Worm (Caenorhabditis elegans) whole organism, L4 larva: ENCODE data around the gene sqv-4.

ENCODE experiments used
- F26F4.8 ChIP-seq: fragments of 200-800 bp; sonication (Bioruptor generic); conservative IDR thresholded peaks from 2 replicates; pipeline ENCODE4 v1.3.6; 2022; ENCODE audit warnings: missing genetic modification characterization, missing compliant biosample characterization
- F49E8.2 ChIP-seq: sonication (generic microtip); optimal IDR thresholded peaks from 2 replicates; lab custom pipeline; 2016; ENCODE audit warnings: missing compliant biosample characterization, mild to moderate bottlenecking, missing genetic modification characterization, borderline replicate concordance
- arid-1 ChIP-seq: fragments of 200-800 bp; sonication (Bioruptor generic); conservative IDR thresholded peaks from 2 replicates; pipeline ENCODE4 v1.3.6; 2022; ENCODE audit warnings: missing genetic modification reagents, missing genetic modification characterization, missing compliant biosample characterization
- ceh-32 ChIP-seq: sonication (generic microtip); optimal IDR thresholded peaks from 2 replicates; lab custom pipeline; 2016; ENCODE audit warnings: mild to moderate bottlenecking, missing genetic modification characterization, missing compliant biosample characterization; ENCODE audit not compliant: poor library complexity
- ceh-82 ChIP-seq: sonication (generic microtip); optimal IDR thresholded peaks from 2 replicates; lab custom pipeline; 2017; ENCODE audit warnings: missing biosample characterization, missing genetic modification characterization
- cey-2 ChIP-seq: sonication (generic microtip); optimal IDR thresholded peaks from 3 replicates; lab custom pipeline; 2017; ENCODE audit warnings: missing genetic modification characterization, mild to moderate bottlenecking, missing compliant biosample characterization, antibody characterized with exemption, borderline replicate concordance; ENCODE audit not compliant: insufficient read depth
- daf-12 ChIP-seq: fragments of 150-350 bp; optimal IDR thresholded peaks from 2 replicates; lab custom pipeline; 2014; ENCODE audit warnings: missing biosample characterization, missing genetic modification reagents, missing genetic modification characterization
- daf-19 ChIP-seq: fragments of 200-800 bp; sonication (Bioruptor generic); conservative IDR thresholded peaks from 2 replicates; pipeline ENCODE4 v1.3.6; 2022; ENCODE audit warnings: missing genetic modification characterization, missing compliant biosample characterization
- dpl-1 ChIP-seq: fragments of 150-350 bp; optimal IDR thresholded peaks from 2 replicates; lab custom pipeline; 2014; ENCODE audit warnings: missing biosample characterization, missing genetic modification reagents, missing genetic modification characterization
- duxl-1 ChIP-seq: sonication (generic microtip); optimal IDR thresholded peaks from 2 replicates; lab custom pipeline; 2016; ENCODE audit warnings: mild to moderate bottlenecking, missing genetic modification characterization, moderate library complexity, missing compliant biosample characterization; ENCODE audit not compliant: poor library complexity
- egl-27 ChIP-seq: sonication (generic microtip); optimal IDR thresholded peaks from 3 replicates; lab custom pipeline; 2017; ENCODE audit warnings: missing biosample characterization, missing genetic modification reagents, missing genetic modification characterization
- hlh-30 ChIP-seq: sonication (generic microtip); optimal IDR thresholded peaks from 2 replicates; lab custom pipeline; 2017; ENCODE audit warnings: antibody characterized with exemption, mild to moderate bottlenecking, missing genetic modification characterization, missing compliant biosample characterization; ENCODE audit not compliant: insufficient read depth
- hmg-1.1 ChIP-seq: fragments of 200-800 bp; sonication (Bioruptor generic); IDR thresholded peaks from 2 replicates; pipeline ENCODE4 v1.3.6; 2022; ENCODE audit warnings: missing genetic modification reagents, missing genetic modification characterization, missing compliant biosample characterization
- lim-7 ChIP-seq: fragments of 200-800 bp; sonication (Bioruptor generic); IDR thresholded peaks from 2 replicates; pipeline ENCODE4 v1.3.6; 2022; ENCODE audit warnings: missing genetic modification characterization, missing compliant biosample characterization
- lin-1 ChIP-seq: fragments of 200-800 bp; sonication (Bioruptor generic); IDR thresholded peaks from 2 replicates; pipeline ENCODE4 v1.3.6; 2022; ENCODE audit warnings: missing genetic modification reagents, missing genetic modification characterization, missing compliant biosample characterization
- lin-15B ChIP-seq: fragments of 150-350 bp; sonication (generic microtip); optimal IDR thresholded peaks from 3 replicates; lab custom pipeline; 2014; ENCODE audit warnings: missing biosample characterization, missing genetic modification characterization
- lin-38 ChIP-seq: fragments of 200-800 bp; sonication (Bioruptor generic); IDR thresholded peaks from 2 replicates; pipeline ENCODE4 v1.3.6; 2022; ENCODE audit warnings: missing genetic modification reagents, missing genetic modification characterization, missing compliant biosample characterization
- lin-39 ChIP-seq: fragments of 150-350 bp; optimal IDR thresholded peaks from 2 replicates; lab custom pipeline; 2014; ENCODE audit warnings: missing biosample characterization, missing genetic modification reagents, missing genetic modification characterization
- lir-3 ChIP-seq: sonication (generic microtip); optimal IDR thresholded peaks from 2 replicates; lab custom pipeline; 2016; ENCODE audit warnings: mild to moderate bottlenecking, missing genetic modification characterization, missing compliant biosample characterization
- nhr-102 ChIP-seq: sonication (generic microtip); optimal IDR thresholded peaks from 2 replicates; lab custom pipeline; 2016; ENCODE audit warnings: mild to moderate bottlenecking, missing genetic modification characterization, moderate library complexity, missing compliant biosample characterization
- nhr-25 ChIP-seq: sonication (generic microtip); optimal IDR thresholded peaks from 2 replicates; lab custom pipeline; 2017; ENCODE audit warnings: missing genetic modification characterization, mild to moderate bottlenecking, missing compliant biosample characterization, antibody characterized with exemption, moderate library complexity, borderline replicate concordance; ENCODE audit not compliant: insufficient read depth
- nhr-28 ChIP-seq: fragments of 150-350 bp; optimal IDR thresholded peaks from 2 replicates; lab custom pipeline; 2014; ENCODE audit warnings: missing biosample characterization, missing genetic modification characterization
- nhr-41 ChIP-seq: fragments of 200-800 bp; sonication (Bioruptor generic); IDR thresholded peaks from 2 replicates; pipeline ENCODE4 v1.3.6; 2022; ENCODE audit warnings: missing genetic modification reagents, missing genetic modification characterization, missing compliant biosample characterization
- nhr-42 ChIP-seq: fragments of 200-800 bp; sonication (Bioruptor generic); IDR thresholded peaks from 2 replicates; pipeline ENCODE4 v1.3.6; 2022; ENCODE audit warnings: missing genetic modification characterization, missing compliant biosample characterization
- nhr-6 ChIP-seq: fragments of 150-350 bp; optimal IDR thresholded peaks from 2 replicates; lab custom pipeline; 2014; ENCODE audit warnings: missing biosample characterization, missing genetic modification characterization
- pqm-1 ChIP-seq: sonication (generic microtip); optimal IDR thresholded peaks from 2 replicates; lab custom pipeline; 2017; ENCODE audit warnings: missing biosample characterization, missing genetic modification characterization
- skn-1 ChIP-seq: fragments of 150-350 bp; optimal IDR thresholded peaks from 2 replicates; lab custom pipeline; 2014; ENCODE audit warnings: missing biosample characterization, missing genetic modification characterization
- spr-1 ChIP-seq: sonication (generic microtip); optimal IDR thresholded peaks from 2 replicates; lab custom pipeline; 2016; ENCODE audit warnings: mild to moderate bottlenecking, missing genetic modification characterization, missing compliant biosample characterization
- spr-3 ChIP-seq: fragments of 200-800 bp; sonication (Bioruptor generic); optimal IDR thresholded peaks from 2 replicates; lab custom pipeline; 2018; ENCODE audit warnings: mild to moderate bottlenecking, missing genetic modification characterization, missing compliant biosample characterization
- tag-97 ChIP-seq: fragments of 200-800 bp; sonication (Bioruptor generic); IDR thresholded peaks from 2 replicates; pipeline ENCODE4 v1.3.6; 2022; ENCODE audit warnings: missing genetic modification characterization, missing compliant biosample characterization
- tra-1 ChIP-seq: fragments of 200-800 bp; sonication (Bioruptor generic); IDR thresholded peaks from 2 replicates; pipeline ENCODE4 v1.3.6; 2022; ENCODE audit warnings: missing genetic modification reagents, missing genetic modification characterization, missing compliant biosample characterization
- unc-39 ChIP-seq: sonication (generic microtip); optimal IDR thresholded peaks from 2 replicates; lab custom pipeline; 2017; ENCODE audit warnings: missing biosample characterization, missing genetic modification characterization
- zag-1 ChIP-seq: fragments of 150-350 bp; optimal IDR thresholded peaks from 2 replicates; lab custom pipeline; 2014; ENCODE audit warnings: missing biosample characterization, missing genetic modification characterization
- zfp-2 ChIP-seq: sonication (generic microtip); optimal IDR thresholded peaks from 2 replicates; lab custom pipeline; 2016; ENCODE audit warnings: mild to moderate bottlenecking, missing genetic modification characterization, missing compliant biosample characterization

The sqv-4 gene

ce11 chrV:10662000-10662399 lies 733 bp upstream of the sqv-4 start:
- TF ChIP-seq tag-97 (GFP tag; lab: Robert Waterston, UW) (no peak), nhr-25 (tag; lab: Kevin White, UChicago) (no peak), dpl-1 (GFP tag; lab: Kevin White, UChicago) (no peak), daf-19 (GFP tag; lab: Robert Waterston, UW) (no peak), unc-39 (tag; lab: Kevin White, UChicago) (no peak), lir-3 (no peak), tra-1 (no peak), zfp-2 (tag; lab: Kevin White, UChicago) (no peak), ceh-32 (tag; lab: Kevin White, UChicago) (no peak)

DNA sequence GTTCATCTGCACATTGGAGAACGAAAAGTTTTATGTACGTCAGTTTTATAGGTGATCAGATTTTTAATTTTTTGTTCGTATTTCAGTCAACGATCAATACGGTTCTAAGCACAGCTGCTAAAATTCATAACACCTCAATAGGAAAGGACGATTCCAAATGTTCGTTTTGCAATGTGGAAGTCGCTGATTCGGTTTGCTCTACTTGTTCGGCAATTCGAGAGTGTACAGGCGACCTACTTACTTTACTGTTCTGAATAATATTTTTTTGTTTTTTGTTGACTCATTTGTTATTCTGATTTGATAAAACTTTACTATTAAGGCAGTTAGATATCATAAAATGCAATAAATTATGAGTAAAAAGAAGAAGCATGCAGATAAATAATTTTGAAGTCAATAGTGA lies 1.9 kb downstream of the sqv-4 start:
- TF ChIP-seq F49E8.2: peak; percentile 26
- TF ChIP-seq lin-1 (GFP tag; lab: Robert Waterston, UW): no peak
- 0 out of 2 replicates have a peak, but pooled peaks have one; percentile 38 for TF ChIP-seq arid-1
- no peak for TF ChIP-seq zfp-2 (tag; lab: Kevin White, UChicago)

DNA sequence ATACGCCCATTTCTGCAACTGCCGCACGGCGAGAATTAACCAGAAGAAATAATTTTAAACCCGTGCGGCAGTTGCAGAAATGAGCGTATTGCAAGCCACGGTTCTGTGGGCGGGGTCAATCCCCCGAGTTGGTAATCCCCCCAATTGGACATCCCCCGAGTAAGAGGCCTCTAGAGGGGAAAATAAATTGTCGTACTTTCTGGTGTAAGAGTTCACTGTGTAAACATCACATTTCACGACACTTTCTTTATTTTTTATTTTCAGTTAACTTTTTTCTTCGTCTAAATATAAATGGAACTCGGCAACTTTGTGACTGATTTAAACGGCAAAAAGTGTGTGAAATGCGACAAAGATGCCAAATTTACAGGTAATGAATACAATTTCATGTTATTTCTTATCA lies 3.3 kb downstream of the sqv-4 start, which contains the start of gene tut-2:
Gene tut-2, plus strand, starts transcription at position 277 of the 400 bp plus-strand sequence.
- TF ChIP-seq skn-1 (tag; lab: Kevin White, UChicago): no peak
- TF ChIP-seq dpl-1 (GFP tag; lab: Kevin White, UChicago): peak; percentile 22

DNA sequence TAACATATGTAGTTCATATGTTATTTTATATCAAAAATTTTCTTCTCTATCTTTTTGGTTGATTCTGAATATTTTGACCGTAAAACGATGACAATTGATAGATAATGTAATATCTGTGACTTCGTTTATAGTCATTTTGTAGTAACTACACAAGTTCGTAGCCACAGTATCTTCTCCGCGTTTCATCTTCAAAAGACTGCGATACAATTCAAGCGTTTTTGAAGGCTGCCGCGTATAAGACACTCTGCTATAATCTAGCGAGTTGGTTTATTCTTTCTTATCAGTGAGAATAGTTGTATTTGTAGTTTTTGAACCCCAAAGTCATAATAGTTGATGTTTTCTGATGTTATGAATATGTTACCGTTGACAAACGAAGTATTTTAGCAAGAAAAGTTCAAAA lies 4.3 kb downstream of the sqv-4 start, which contains the start of gene ugt-34:
Gene ugt-34, minus strand, starts transcription at position 21 of the 400 bp plus-strand sequence.
- TF ChIP-seq pqm-1 (peak; percentile 9), hlh-30 (tag; lab: Kevin White, UChicago) (no peak), nhr-28 (peak; percentile 99)
- TF ChIP-seq, all 104 proteins: peak for 2

DNA sequence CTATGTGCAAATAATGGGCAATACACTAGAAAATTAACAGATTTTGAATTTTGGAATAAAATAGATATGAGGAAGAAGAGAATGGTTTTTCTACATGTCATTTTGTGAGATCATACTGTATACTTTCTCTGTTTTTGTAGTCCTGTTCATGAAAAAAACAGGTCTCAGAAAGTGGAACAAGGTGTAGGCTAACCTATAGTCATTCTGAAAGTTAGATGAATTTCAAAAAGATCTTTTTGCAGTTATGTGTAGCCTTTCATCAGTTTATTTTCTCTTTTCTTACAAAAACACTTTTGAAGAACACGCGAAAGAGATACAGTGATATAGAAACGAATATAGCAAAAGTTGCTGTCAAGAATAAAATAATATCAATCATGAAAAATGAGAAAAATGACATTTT lies 7.1 kb downstream of the sqv-4 start, which contains the start of gene ugt-35:
Gene ugt-35, minus strand, starts transcription at position 101 of the 400 bp plus-strand sequence.
- TF ChIP-seq spr-1 (tag; lab: Kevin White, UChicago) (no peak), nhr-25 (tag; lab: Kevin White, UChicago) (no peak), lin-38 (no peak), daf-12 (tag; lab: Kevin White, UChicago) (no peak), lin-15B (tag; lab: Kevin White, UChicago) (no peak), duxl-1 (tag; lab: Kevin White, UChicago) (no peak), spr-3 (GFP tag; lab: Kevin White, UChicago) (no peak), zfp-2 (tag; lab: Kevin White, UChicago) (no peak), zag-1 (tag; lab: Kevin White, UChicago) (no peak), nhr-41 (GFP tag; lab: Robert Waterston, UW) (no peak), hmg-1.1 (GFP tag; lab: Robert Waterston, UW) (no peak), lim-7 (GFP tag; lab: Robert Waterston, UW) (no peak), F26F4.8 (no peak), cey-2 (tag; lab: Kevin White, UChicago) (no peak)

DNA sequence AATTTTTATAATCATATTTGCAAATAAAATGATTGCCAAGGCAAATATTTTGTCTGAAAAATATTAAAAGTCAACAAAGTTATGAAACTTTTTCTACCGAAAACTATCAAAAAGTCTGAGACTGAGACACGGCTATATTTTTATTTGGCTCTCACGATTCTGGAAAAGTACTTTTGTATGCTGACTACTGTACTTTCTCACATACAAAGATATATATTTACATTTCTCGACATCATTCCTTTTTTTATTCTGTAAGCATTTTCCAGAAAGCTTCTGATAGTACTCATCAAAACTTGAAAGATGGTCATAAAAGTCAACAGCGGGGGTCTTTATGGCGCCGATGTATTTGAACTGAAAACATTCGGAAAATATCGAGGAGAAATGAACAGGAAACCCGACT lies 13.1 kb downstream of the sqv-4 start, which contains the start of gene aqp-6:
Gene aqp-6, plus strand, starts transcription at position 301 of the 400 bp plus-strand sequence.
- no peak for TF ChIP-seq nhr-102
- TF ChIP-seq arid-1: no peak
- TF ChIP-seq nhr-42 (GFP tag; lab: Robert Waterston, UW): no peak
- no peak for TF ChIP-seq lin-39
- no peak for TF ChIP-seq zfp-2 (tag; lab: Kevin White, UChicago)
- TF ChIP-seq egl-27 (tag; lab: Kevin White, UChicago): no peak
- TF ChIP-seq nhr-25 (tag; lab: Kevin White, UChicago): no peak
- TF ChIP-seq tra-1: no peak
- no peak for TF ChIP-seq unc-39 (tag; lab: Kevin White, UChicago)
- TF ChIP-seq nhr-6 (tag; lab: Kevin White, UChicago): no peak
- TF ChIP-seq ceh-82 (tag; lab: Kevin White, UChicago): no peak
- no peak for TF ChIP-seq lin-1 (GFP tag; lab: Robert Waterston, UW)
- no peak for TF ChIP-seq skn-1 (tag; lab: Kevin White, UChicago)
